Fruit fly (Drosophila melanogaster) whole organism, prepupa: ENCODE measurements around the gene CG13795.

Experiments
- Blimp-1 ChIP-seq: fragments of 200-800 bp; sonication (Bioruptor generic); optimal IDR thresholded peaks from 3 replicates; lab custom pipeline; 2017; ENCODE audit warnings: missing biosample characterization, missing genetic modification characterization, mild to moderate bottlenecking, moderate library complexity, missing genetic modification reagents
- CG10631 ChIP-seq: fragments of 200-800 bp; sonication (Bioruptor generic); optimal IDR thresholded peaks from 2 replicates; lab custom pipeline; 2016; ENCODE audit warnings: missing biosample characterization, missing genetic modification characterization
- CG10669 ChIP-seq: fragments of 200-800 bp; sonication (Bioruptor generic); optimal IDR thresholded peaks from 3 replicates; lab custom pipeline; 2018; ENCODE audit warnings: missing biosample characterization, mild to moderate bottlenecking, missing genetic modification characterization, moderate library complexity
- CG11294 ChIP-seq: fragments of 200-800 bp; sonication (Bioruptor generic); IDR thresholded peaks from 2 replicates; pipeline ENCODE4 v1.3.6; 2022; ENCODE audit warnings: missing biosample characterization, missing genetic modification characterization
- CG11762 ChIP-seq: fragments of 200-800 bp; sonication (Bioruptor generic); optimal IDR thresholded peaks from 3 replicates; lab custom pipeline; 2016; ENCODE audit warnings: missing biosample characterization, missing genetic modification characterization; ENCODE audit not compliant: insufficient read depth
- CG1621 ChIP-seq: fragments of 200-800 bp; sonication (Bioruptor generic); optimal IDR thresholded peaks from 3 replicates; lab custom pipeline; 2018; ENCODE audit warnings: missing biosample characterization, mild to moderate bottlenecking, missing genetic modification characterization
- CG16779 ChIP-seq: fragments of 200-800 bp; sonication (Bioruptor generic); optimal IDR thresholded peaks from 3 replicates; lab custom pipeline; 2017; ENCODE audit warnings: missing biosample characterization, mild to moderate bottlenecking, missing genetic modification characterization
- CG3032 ChIP-seq: fragments of 200-800 bp; optimal IDR thresholded peaks from 2 replicates; lab custom pipeline; 2019; ENCODE audit warnings: missing biosample characterization, mild to moderate bottlenecking, missing genetic modification characterization, moderate library complexity
- CG31627 ChIP-seq: fragments of 200-800 bp; sonication (Bioruptor generic); optimal IDR thresholded peaks from 3 replicates; lab custom pipeline; 2016; ENCODE audit warnings: missing biosample characterization, missing genetic modification characterization
- CG34406 ChIP-seq: fragments of 200-800 bp; sonication (Bioruptor generic); optimal IDR thresholded peaks from 3 replicates; lab custom pipeline; 2016; ENCODE audit warnings: missing biosample characterization, missing genetic modification characterization
- CG6276 ChIP-seq: fragments of 200-800 bp; sonication (Bioruptor generic); optimal IDR thresholded peaks from 2 replicates; lab custom pipeline; 2017; ENCODE audit warnings: missing biosample characterization, mild to moderate bottlenecking, missing genetic modification characterization
- CG6792 ChIP-seq: fragments of 200-800 bp; sonication (Bioruptor generic); optimal IDR thresholded peaks from 3 replicates; lab custom pipeline; 2016; ENCODE audit warnings: missing biosample characterization, missing genetic modification characterization
- CG6808 ChIP-seq: fragments of 200-800 bp; sonication (Bioruptor generic); optimal IDR thresholded peaks from 3 replicates; lab custom pipeline; 2017; ENCODE audit warnings: missing biosample characterization, missing genetic modification characterization, mild to moderate bottlenecking, moderate library complexity, missing genetic modification reagents
- CG6854 ChIP-seq: fragments of 200-800 bp; sonication (Bioruptor generic); optimal IDR thresholded peaks from 2 replicates; lab custom pipeline; 2017; ENCODE audit warnings: missing biosample characterization, mild to moderate bottlenecking, missing genetic modification characterization
- CG8119 ChIP-seq: fragments of 200-800 bp; sonication (Bioruptor generic); IDR thresholded peaks from 3 replicates; pipeline ENCODE4 v1.3.6; 2022; ENCODE audit warnings: missing biosample characterization, missing genetic modification characterization
- CG8632 ChIP-seq: fragments of 200-800 bp; sonication (Bioruptor generic); optimal IDR thresholded peaks from 3 replicates; lab custom pipeline; 2016; ENCODE audit warnings: missing biosample characterization, missing genetic modification characterization
- CG9139 ChIP-seq: fragments of 200-800 bp; sonication (Bioruptor generic); optimal IDR thresholded peaks from 3 replicates; lab custom pipeline; 2017; ENCODE audit warnings: missing biosample characterization, mild to moderate bottlenecking, missing genetic modification characterization
- Eip75B ChIP-seq: fragments of 200-800 bp; sonication (Bioruptor generic); optimal IDR thresholded peaks from 3 replicates; lab custom pipeline; 2016; ENCODE audit warnings: missing biosample characterization, missing genetic modification characterization
- Eip78C ChIP-seq: fragments of 200-800 bp; sonication (Bioruptor generic); peaks from one replicate; lab custom pipeline; 2016; ENCODE audit warnings: missing biosample characterization, missing genetic modification characterization
- Eip93F ChIP-seq: fragments of 200-800 bp; sonication (Bioruptor generic); optimal IDR thresholded peaks from 2 replicates; lab custom pipeline; 2016; ENCODE audit warnings: missing biosample characterization, mild to moderate bottlenecking, missing genetic modification characterization
- Ets96B ChIP-seq: fragments of 200-800 bp; optimal IDR thresholded peaks from 2 replicates; lab custom pipeline; 2019; ENCODE audit warnings: missing biosample characterization, mild to moderate bottlenecking, missing genetic modification characterization, moderate library complexity
- Gug ChIP-seq: fragments of 200-800 bp; sonication (Bioruptor generic); IDR thresholded peaks from 2 replicates; pipeline ENCODE4 v1.3.6; 2022; ENCODE audit warnings: missing biosample characterization, missing genetic modification characterization
- Hr39 ChIP-seq: fragments of 200-800 bp; sonication (Bioruptor generic); optimal IDR thresholded peaks from 2 replicates; lab custom pipeline; 2016; ENCODE audit warnings: missing biosample characterization, missing genetic modification characterization
- Hr4 ChIP-seq: fragments of 200-800 bp; sonication (Bioruptor generic); optimal IDR thresholded peaks from 3 replicates; lab custom pipeline; 2016; ENCODE audit warnings: missing biosample characterization, missing genetic modification characterization
- Lpt ChIP-seq: fragments of 200-800 bp; sonication (Bioruptor generic); optimal IDR thresholded peaks from 3 replicates; lab custom pipeline; 2016; ENCODE audit warnings: missing biosample characterization, missing genetic modification characterization
- Smox ChIP-seq: fragments of 200-800 bp; sonication (Bioruptor generic); optimal IDR thresholded peaks from 3 replicates; lab custom pipeline; 2016; ENCODE audit warnings: missing biosample characterization, missing genetic modification characterization
- Sox102F ChIP-seq: fragments of 200-800 bp; sonication (Bioruptor generic); optimal IDR thresholded peaks from 2 replicates; lab custom pipeline; 2016; ENCODE audit warnings: missing biosample characterization, mild to moderate bottlenecking, missing genetic modification characterization
- Sox15 ChIP-seq: fragments of 200-800 bp; sonication (Bioruptor generic); optimal IDR thresholded peaks from 3 replicates; lab custom pipeline; 2016; ENCODE audit warnings: missing biosample characterization, missing genetic modification characterization
- achi ChIP-seq: fragments of 200-800 bp; sonication (Bioruptor generic); optimal IDR thresholded peaks from 3 replicates; lab custom pipeline; 2016; ENCODE audit warnings: missing biosample characterization, missing genetic modification characterization
- acj6 ChIP-seq: fragments of 200-800 bp; sonication (Bioruptor generic); optimal IDR thresholded peaks from 3 replicates; lab custom pipeline; 2016; ENCODE audit warnings: missing biosample characterization, missing genetic modification characterization
- net ChIP-seq: fragments of 200-800 bp; sonication (Bioruptor generic); optimal IDR thresholded peaks from 3 replicates; lab custom pipeline; 2016; ENCODE audit warnings: missing biosample characterization, missing genetic modification characterization
- pdm3 ChIP-seq: fragments of 200-800 bp; sonication (Bioruptor generic); optimal IDR thresholded peaks from 3 replicates; lab custom pipeline; 2016; ENCODE audit warnings: missing biosample characterization, missing genetic modification characterization
- salr ChIP-seq, 2 experiments: fragments of 200-800 bp; sonication (Bioruptor generic); optimal IDR thresholded peaks; 3 replicates each; lab custom pipeline; 2016 to 2018; ENCODE audit warnings: missing biosample characterization in 2 of 2, missing genetic modification characterization in 2 of 2, mild to moderate bottlenecking in 1 of 2
- spab ChIP-seq: fragments of 200-800 bp; sonication (Bioruptor generic); optimal IDR thresholded peaks from 2 replicates; lab custom pipeline; 2017; ENCODE audit warnings: missing biosample characterization, mild to moderate bottlenecking, missing genetic modification characterization, missing genetic modification reagents
- svp ChIP-seq: fragments of 200-800 bp; sonication (Bioruptor generic); peaks from one replicate; lab custom pipeline; 2016; ENCODE audit warnings: missing biosample characterization, missing genetic modification characterization
- topi ChIP-seq: fragments of 200-800 bp; sonication (Bioruptor generic); optimal IDR thresholded peaks from 3 replicates; lab custom pipeline; 2016; ENCODE audit warnings: missing biosample characterization, missing genetic modification characterization
- vri ChIP-seq: fragments of 200-800 bp; sonication (Bioruptor generic); optimal IDR thresholded peaks from 3 replicates; lab custom pipeline; 2016; ENCODE audit warnings: missing biosample characterization, mild to moderate bottlenecking, missing genetic modification characterization

CG13795 gene

DNA sequence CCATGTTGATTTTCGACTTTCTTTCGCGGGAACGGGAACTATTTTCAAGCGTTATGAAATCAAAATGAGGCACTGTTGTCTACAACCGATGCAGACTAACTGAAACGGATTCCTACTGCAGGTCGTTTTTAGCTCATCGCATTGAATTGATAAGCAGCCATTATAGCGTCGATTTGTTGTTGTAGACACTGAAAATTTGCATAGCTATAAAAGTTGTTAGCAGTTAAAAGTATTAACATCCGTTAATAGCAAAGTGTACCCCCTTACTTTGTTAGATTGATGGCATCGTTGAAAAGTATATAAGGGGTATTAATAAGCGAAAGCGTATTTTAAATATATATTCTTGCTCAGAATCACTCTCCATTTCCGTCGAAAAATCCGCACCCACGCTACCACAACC is 6.7 kb downstream of the CG13795 start, which contains the start of gene CG13793:
Gene CG13793, minus strand, starts transcription at position 101 of the 400 bp plus-strand sequence.
- TF ChIP-seq Sox102F (no peak), vri (no peak), CG9139 (GFP tag; lab: Kevin White, UChicago) (no peak), Sox15 (GFP tag; lab: Kevin White, UChicago) (no peak), Eip78C (no peak), CG6854 (no peak), achi (GFP tag; lab: Kevin White, UChicago) (no peak), CG8632 (no peak), spab (no peak), net (GFP tag; lab: Kevin White, UChicago) (no peak), CG6276 (no peak), CG6808 (GFP tag; lab: Kevin White, UChicago) (no peak), Lpt (GFP tag; lab: Kevin White, UChicago) (no peak), CG6792 (GFP tag; lab: Kevin White, UChicago) (no peak), CG10631 (GFP tag; lab: Kevin White, UChicago) (no peak), CG8119 (no peak)

DNA sequence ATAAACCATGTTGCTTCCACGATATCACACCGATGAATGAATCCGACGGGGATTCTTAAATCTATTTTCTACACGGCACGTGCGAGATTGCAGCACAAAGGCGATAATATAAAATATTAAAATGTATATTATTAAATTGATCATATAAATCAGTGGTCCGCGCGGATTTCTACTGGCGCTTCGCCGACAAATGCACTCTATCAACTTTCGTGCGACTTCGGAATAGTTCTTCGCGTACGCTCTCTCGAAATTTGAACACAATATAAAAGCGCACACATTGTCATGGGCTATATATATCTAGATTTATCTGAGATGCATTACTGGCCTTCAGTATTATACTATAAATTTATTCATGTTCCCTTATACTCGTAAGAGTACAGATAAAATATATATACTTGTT is 9.6 kb downstream of the CG13795 start, which contains the start of gene CG33296:
Gene CG33296, minus strand, starts transcription at position 101 of the 400 bp plus-strand sequence.
- TF ChIP-seq Blimp-1 (GFP tag; lab: Kevin White, UChicago), result no peak
- no peak for TF ChIP-seq CG1621 (tag; lab: Kevin White, UChicago)
- no peak for TF ChIP-seq svp (GFP tag; lab: Kevin White, UChicago)
- TF ChIP-seq pdm3, result no peak
- TF ChIP-seq CG16779, result no peak
- TF ChIP-seq Hr39, result no peak
- no peak for TF ChIP-seq CG10669 (GFP tag; lab: Kevin White, UChicago)
- TF ChIP-seq CG11762 (GFP tag; lab: Kevin White, UChicago), result no peak
- no peak for TF ChIP-seq Hr4 (GFP tag; lab: Kevin White, UChicago)
- TF ChIP-seq Eip93F (GFP tag; lab: Kevin White, UChicago), result no peak
- no peak for TF ChIP-seq Smox (GFP tag; lab: Kevin White, UChicago)
- TF ChIP-seq CG31627 (GFP tag; lab: Kevin White, UChicago), result no peak
- no peak for TF ChIP-seq salr (GFP tag; optimal IDR thresholded peaks at IDR 0.05; lab: Kevin White, UChicago)
- no peak for TF ChIP-seq Sox15 (GFP tag; lab: Kevin White, UChicago)

DNA sequence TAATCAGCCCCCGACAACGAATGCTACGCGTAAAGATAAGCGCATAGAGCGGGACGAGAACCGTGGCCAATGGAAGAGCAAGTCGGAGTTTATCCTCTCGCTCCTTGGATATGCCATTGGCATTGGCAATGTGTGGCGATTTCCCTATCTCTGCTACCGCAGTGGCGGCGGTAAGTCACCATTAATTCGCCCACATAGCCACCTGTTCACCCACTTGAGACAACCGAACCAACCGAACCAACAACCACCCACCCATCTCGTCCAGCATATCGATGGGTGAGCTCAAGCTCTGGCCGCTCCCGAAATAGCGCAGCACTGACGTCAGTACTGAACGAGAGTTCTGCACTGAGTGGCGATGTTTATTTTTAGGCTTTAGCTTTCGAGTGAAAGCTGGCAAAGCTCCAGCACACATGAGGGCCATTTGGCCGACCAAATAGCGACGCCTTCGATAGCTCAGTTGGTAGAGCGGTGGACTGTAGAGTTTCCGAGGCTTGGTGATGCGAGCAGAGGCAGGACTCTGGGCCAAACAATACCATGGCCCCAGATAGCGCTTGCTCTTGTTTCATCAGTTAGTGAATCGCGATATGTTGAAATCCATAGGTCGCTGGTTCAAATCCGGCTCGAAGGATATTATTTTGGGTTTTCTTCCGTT is 14.9 kb downstream of the CG13795 start:
- TF ChIP-seq acj6 (GFP tag; lab: Kevin White, UChicago), result no peak
- no peak for TF ChIP-seq Gug (GFP tag; lab: Robert Waterston, UW)
- TF ChIP-seq CG11294 (GFP tag; lab: Robert Waterston, UW), result no peak
- TF ChIP-seq Hr39, result no peak
- TF ChIP-seq topi (GFP tag; lab: Kevin White, UChicago), result no peak
- TF ChIP-seq CG3032 (tag; lab: Kevin White, UChicago), result no peak
- TF ChIP-seq Eip75B (GFP tag; lab: Kevin White, UChicago), result no peak
- peak; percentile 63 for TF ChIP-seq svp (GFP tag; lab: Kevin White, UChicago)
- TF ChIP-seq Sox102F, result no peak

DNA sequence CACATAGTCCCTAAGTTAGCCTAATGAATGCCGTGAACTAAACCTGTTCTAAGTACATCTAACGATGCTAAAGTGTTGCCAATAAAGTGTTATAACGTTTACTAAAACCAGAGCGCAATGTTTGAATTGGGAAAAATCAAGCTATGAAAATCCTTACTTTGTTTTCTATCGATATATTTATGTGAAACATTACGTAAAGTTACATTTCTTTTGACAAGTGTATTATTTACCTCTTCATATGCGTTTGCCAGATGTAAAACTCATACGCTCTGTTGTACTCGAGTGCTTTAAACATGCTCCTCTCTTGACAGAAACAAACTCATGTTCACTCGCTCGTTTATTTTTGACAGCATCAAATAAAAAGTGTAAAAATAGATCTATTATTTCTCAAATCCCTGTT is 15.5 kb downstream of the CG13795 start, which contains the start of gene Ntl:
Gene Ntl, plus strand, starts transcription at position 301 of the 400 bp plus-strand sequence.
- TF ChIP-seq CG6808 (GFP tag; lab: Kevin White, UChicago) (no peak), Ets96B (tag; lab: Kevin White, UChicago) (no peak), CG10669 (GFP tag; lab: Kevin White, UChicago) (no peak), achi (GFP tag; lab: Kevin White, UChicago) (no peak), CG34406 (GFP tag; lab: Kevin White, UChicago) (no peak), acj6 (GFP tag; lab: Kevin White, UChicago) (no peak), net (GFP tag; lab: Kevin White, UChicago) (no peak)
